Worm (Caenorhabditis elegans): Measurements from ENCODE around the gene npr-11.

DNA sequence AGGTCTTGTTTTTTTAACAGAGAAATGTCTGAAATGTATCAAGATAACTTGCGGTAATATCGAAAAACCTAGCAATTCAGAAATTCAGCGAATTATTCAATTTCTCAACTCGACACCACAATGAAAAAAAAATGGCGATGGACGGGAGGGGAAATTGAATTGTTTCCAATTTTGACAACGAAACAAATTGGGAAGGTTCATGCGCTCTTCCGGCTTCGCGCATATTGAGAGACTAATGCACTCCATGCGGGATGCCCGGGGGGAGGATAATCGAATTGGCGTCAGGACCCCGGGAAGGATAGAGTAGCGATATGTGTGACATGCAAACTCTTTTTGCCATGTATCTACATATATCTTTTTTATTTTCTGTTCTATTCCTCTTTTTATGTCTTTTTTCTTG lies 9.9 kb upstream of the npr-11 start:
- no peak for TF ChIP-seq ztf-23 (GFP tag; IDR thresholded peaks at IDR 0.05)
- TF ChIP-seq ztf-29 (GFP tag; IDR thresholded peaks at IDR 0.05): no peak
